Worm (Caenorhabditis elegans) whole organism, L4 larva: ENCODE results near the gene F26F2.3.
A peak's percentile ranks its signal among the peaks of the same experiment; 100 is the strongest.

Experiments
- F44E2.7 ChIP-seq: fragments of 200-800 bp; sonication (Bioruptor generic); IDR thresholded peaks from 2 replicates; pipeline ENCODE4 v2.1.2; 2022; ENCODE audit warnings: missing genetic modification characterization, missing compliant biosample characterization
- ZK546.5 ChIP-seq, 2 experiments: sonication (generic microtip); optimal IDR thresholded peaks; 2 replicates each; lab custom pipeline; 2017; ENCODE audit warnings: missing biosample characterization in 2 of 2, missing genetic modification characterization in 2 of 2
- aha-1 ChIP-seq: fragments of 150-350 bp; peaks from one replicate; lab custom pipeline; 2014; ENCODE audit warnings: missing biosample characterization, missing genetic modification characterization
- ama-1 ChIP-seq: fragments of 150-350 bp; optimal IDR thresholded peaks from 2 replicates; lab custom pipeline; 2014; ENCODE audit warnings: inconsistent platforms, mixed read lengths
- ces-1 ChIP-seq: fragments of 150-350 bp; sonication (generic microtip); optimal IDR thresholded peaks from 4 replicates; lab custom pipeline; 2014; ENCODE audit warnings: missing biosample characterization, missing genetic modification reagents, missing genetic modification characterization
- daf-16 ChIP-seq, 3 experiments: sonication (generic microtip); optimal IDR thresholded peaks; 2 replicates each; lab custom pipeline; 2016 to 2017; ENCODE audit warnings: missing genetic modification characterization in 3 of 3, missing genetic modification reagents in 3 of 3, mild to moderate bottlenecking in 2 of 3, missing compliant biosample characterization in 2 of 3, missing biosample characterization in 1 of 3, moderate library complexity in 1 of 3
- dmd-8 ChIP-seq: fragments of 200-800 bp; sonication (Bioruptor generic); IDR thresholded peaks from 2 replicates; pipeline ENCODE4 v1.3.6; 2022; ENCODE audit warnings: missing genetic modification characterization, missing compliant biosample characterization
- dmd-9 ChIP-seq: fragments of 200-800 bp; sonication (Bioruptor generic); IDR thresholded peaks from 2 replicates; pipeline ENCODE4 v1.3.6; 2022; ENCODE audit warnings: missing genetic modification reagents, missing genetic modification characterization, missing compliant biosample characterization
- fkh-10 ChIP-seq: fragments of 150-350 bp; optimal IDR thresholded peaks from 2 replicates; lab custom pipeline; 2014; ENCODE audit warnings: missing biosample characterization, missing genetic modification reagents, missing genetic modification characterization
- gei-8 ChIP-seq: fragments of 200-800 bp; sonication (Bioruptor generic); optimal IDR thresholded peaks from 2 replicates; lab custom pipeline; 2018; ENCODE audit warnings: mild to moderate bottlenecking, missing genetic modification characterization, missing compliant biosample characterization
- hlh-30 ChIP-seq: sonication (generic microtip); optimal IDR thresholded peaks from 2 replicates; lab custom pipeline; 2017; ENCODE audit warnings: antibody characterized with exemption, mild to moderate bottlenecking, missing genetic modification characterization, missing compliant biosample characterization; ENCODE audit not compliant: insufficient read depth
- madf-9 ChIP-seq: fragments of 200-800 bp; sonication (Bioruptor generic); conservative IDR thresholded peaks from 2 replicates; pipeline ENCODE4 v1.3.6; 2022; ENCODE audit warnings: missing genetic modification reagents, missing genetic modification characterization, missing compliant biosample characterization
- mep-1 ChIP-seq: fragments of 150-350 bp; sonication (generic microtip); optimal IDR thresholded peaks from 3 replicates; lab custom pipeline; 2014; ENCODE audit warnings: missing biosample characterization, missing genetic modification characterization
- nhr-28 ChIP-seq: fragments of 150-350 bp; optimal IDR thresholded peaks from 2 replicates; lab custom pipeline; 2014; ENCODE audit warnings: missing biosample characterization, missing genetic modification characterization
- nhr-6 ChIP-seq: fragments of 150-350 bp; optimal IDR thresholded peaks from 2 replicates; lab custom pipeline; 2014; ENCODE audit warnings: missing biosample characterization, missing genetic modification characterization
- snpc-4 ChIP-seq: fragments of 150-350 bp; optimal IDR thresholded peaks from 2 replicates; lab custom pipeline; 2014; ENCODE audit warnings: missing biosample characterization, missing genetic modification characterization

The F26F2.3 gene

DNA sequence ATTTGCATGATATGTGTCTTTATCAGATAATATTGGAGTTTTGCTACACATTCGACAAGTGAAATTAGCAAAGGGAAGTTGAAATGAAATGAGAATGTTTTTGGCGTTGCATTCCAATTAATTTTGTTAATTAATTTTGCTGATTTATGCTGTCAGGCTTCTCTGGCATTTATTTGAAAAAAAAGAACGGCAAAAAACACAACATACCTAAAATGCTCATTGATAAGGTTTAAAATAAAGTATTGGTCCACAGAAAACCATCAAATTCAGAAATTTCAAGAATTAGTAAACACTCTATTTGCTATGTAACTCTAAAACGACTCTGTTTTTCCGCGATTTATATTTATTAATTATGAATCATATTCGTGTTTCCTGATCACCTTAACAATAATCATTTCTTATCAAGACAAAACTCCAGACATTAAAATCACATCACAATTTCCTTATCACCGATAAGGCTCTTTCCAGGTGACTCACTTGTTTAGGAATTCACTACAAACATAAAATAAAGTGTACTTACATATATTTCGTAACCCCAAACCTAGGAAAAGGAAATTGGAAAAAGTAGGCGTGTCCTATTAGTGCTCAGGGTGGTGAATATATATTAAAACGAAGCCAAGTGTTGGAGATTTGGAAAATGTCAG is 40.4 kb downstream of the F26F2.3 start, which contains the start of the genes srh-166 and Y38H6C.24 (continued):
- TF ChIP-seq gei-8 (GFP tag; lab: Kevin White, UChicago): no peak
- TF ChIP-seq, all 104 proteins: peak for 6

DNA sequence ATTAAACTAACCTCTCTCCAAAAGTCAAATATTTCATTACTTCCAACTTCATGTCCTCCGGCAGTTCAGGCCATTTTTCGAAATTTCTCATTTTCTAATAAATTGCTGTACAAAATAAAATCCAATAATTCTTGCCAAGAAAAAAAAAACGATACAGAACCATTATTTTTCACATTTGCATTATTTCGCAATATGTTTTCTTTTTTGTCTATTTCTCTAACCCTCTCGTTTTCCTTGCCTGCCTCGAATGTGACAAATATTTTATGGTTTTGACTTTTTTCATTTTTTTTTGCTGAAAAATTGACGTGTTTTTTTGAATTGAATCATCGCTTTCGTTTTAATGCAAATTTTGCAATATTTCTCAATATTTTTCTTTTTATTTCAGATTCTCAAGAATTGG is 44.1 kb downstream of the F26F2.3 start, which contains the start of the genes Y38H6C.9 and fbxa-150:
Gene Y38H6C.9 (minus strand): TSS at position 52 of the 400 bp plus-strand sequence.
Gene fbxa-150 (plus strand): TSS at position 380 of the 400 bp plus-strand sequence.
- no peak for TF ChIP-seq daf-16 (GFP tag; optimal IDR thresholded peaks at IDR 0.05; lab: Kevin White, UChicago)
- TF ChIP-seq daf-16 (tag; optimal IDR thresholded peaks at IDR 0.05; lab: Kevin White, UChicago): peak; percentile 34
- no peak for TF ChIP-seq snpc-4 (tag; lab: Kevin White, UChicago)
- TF ChIP-seq fkh-10: peak; percentile 26
- TF ChIP-seq ces-1 (GFP tag; lab: Kevin White, UChicago): no peak
- no peak for TF ChIP-seq nhr-6 (tag; lab: Kevin White, UChicago)
- no peak for TF ChIP-seq dmd-9 (GFP tag; lab: Robert Waterston, UW)
- no peak for TF ChIP-seq aha-1 (tag; lab: Kevin White, UChicago)
- no peak for TF ChIP-seq hlh-30
- no peak for TF ChIP-seq dmd-8 (GFP tag; lab: Robert Waterston, UW)
- no peak for TF ChIP-seq madf-9 (GFP tag; lab: Robert Waterston, UW)
- TF ChIP-seq, all 104 proteins: peak for 2

DNA sequence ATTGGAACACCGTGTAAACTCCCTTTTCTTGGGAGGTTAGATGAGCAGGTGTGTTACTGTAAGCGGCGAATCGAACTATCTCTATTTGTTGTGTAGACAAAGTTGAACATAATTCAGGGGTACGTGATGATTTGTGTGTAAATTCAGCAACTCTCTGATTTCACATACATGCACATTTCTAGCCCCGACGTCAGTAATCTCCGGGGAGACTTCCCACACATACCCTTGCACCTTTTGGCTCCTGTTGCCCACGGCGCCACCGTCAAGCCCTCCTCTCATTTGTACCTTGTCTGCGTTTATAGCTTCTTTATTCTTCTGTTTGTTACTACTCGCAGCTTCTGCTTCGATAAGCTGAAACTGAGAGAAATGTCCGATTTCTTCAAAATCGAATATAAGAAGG is 47.4 kb downstream of the F26F2.3 start, which contains the start of gene Y38H6C.25:
Gene Y38H6C.25 (plus strand): TSS at position 301 of the 400 bp plus-strand sequence.
- TF ChIP-seq daf-16 (GFP tag; optimal IDR thresholded peaks at IDR 0.05; lab: Kevin White, UChicago) (no peak), daf-16 (tag; optimal IDR thresholded peaks at IDR 0.05; lab: Kevin White, UChicago) (no peak), F44E2.7 (GFP tag; lab: Robert Waterston, UW) (0 out of 2 replicates have a peak, but pooled peaks have one; percentile 32)

DNA sequence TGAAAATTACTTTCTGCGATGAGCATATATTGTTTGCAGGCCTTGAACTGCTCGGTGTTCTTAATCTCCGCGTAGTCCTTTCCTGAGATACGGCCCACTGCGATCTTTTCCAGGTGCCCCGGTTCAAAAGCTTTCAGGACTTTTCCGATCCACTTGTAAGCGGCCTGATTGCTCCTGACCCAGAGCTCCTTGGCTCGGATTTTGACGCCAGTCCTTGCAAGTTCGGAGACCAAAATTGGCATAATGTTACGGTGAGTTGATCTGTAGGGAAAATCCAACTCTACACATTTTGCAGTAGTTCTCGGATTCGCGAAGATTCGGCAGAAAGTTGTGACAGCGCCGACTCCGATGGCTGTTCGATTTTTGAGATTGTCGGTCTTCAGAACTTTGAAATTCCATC is 49.3 kb downstream of the F26F2.3 start:
- TF ChIP-seq nhr-28 (no peak), mep-1 (tag; lab: Kevin White, UChicago) (no peak), ZK546.5 (tag; optimal IDR thresholded peaks at IDR 0.05; lab: Kevin White, UChicago) (no peak), F44E2.7 (GFP tag; lab: Robert Waterston, UW) (0 out of 2 replicates have a peak, but pooled peaks have one; percentile 70), aha-1 (tag; lab: Kevin White, UChicago) (peak; percentile 96), ama-1 (no peak), snpc-4 (tag; lab: Kevin White, UChicago) (no peak)
